Worm (Caenorhabditis elegans) whole organism, midembryonic: Measurements from ENCODE around the gene srbc-32.

ENCODE experiments used
- T22C8.4 ChIP-seq: fragments of 200-800 bp; sonication (Bioruptor generic); IDR thresholded peaks from 2 replicates; pipeline ENCODE4 v1.3.6; 2022; ENCODE audit warnings: missing genetic modification characterization, missing compliant biosample characterization
- cog-1 ChIP-seq: sonication (generic microtip); optimal IDR thresholded peaks from 2 replicates; lab custom pipeline; 2016; ENCODE audit warnings: missing genetic modification characterization, missing compliant biosample characterization
- flt-1 ChIP-seq: fragments of 200-800 bp; sonication (Bioruptor generic); IDR thresholded peaks from 2 replicates; pipeline ENCODE4 v1.3.6; 2022; ENCODE audit warnings: missing genetic modification characterization, missing compliant biosample characterization
- klf-2 ChIP-seq: fragments of 200-800 bp; sonication (Bioruptor generic); conservative IDR thresholded peaks from 2 replicates; pipeline ENCODE4 v1.3.6; 2022; ENCODE audit warnings: missing genetic modification reagents, missing genetic modification characterization, missing compliant biosample characterization
- ref-1 ChIP-seq: fragments of 200-800 bp; sonication (Bioruptor generic); conservative IDR thresholded peaks from 2 replicates; pipeline ENCODE4 v1.3.6; 2022; ENCODE audit warnings: missing genetic modification reagents, missing genetic modification characterization, missing compliant biosample characterization
- ztf-23 ChIP-seq: fragments of 200-800 bp; sonication (Bioruptor generic); IDR thresholded peaks from 2 replicates; pipeline ENCODE4 v1.3.6; 2022; ENCODE audit warnings: missing genetic modification reagents, missing genetic modification characterization, missing compliant biosample characterization
- ztf-29 ChIP-seq: fragments of 200-800 bp; sonication (Bioruptor generic); IDR thresholded peaks from 2 replicates; pipeline ENCODE4 v1.3.6; 2022; ENCODE audit warnings: missing genetic modification reagents, missing genetic modification characterization, missing compliant biosample characterization

DNA sequence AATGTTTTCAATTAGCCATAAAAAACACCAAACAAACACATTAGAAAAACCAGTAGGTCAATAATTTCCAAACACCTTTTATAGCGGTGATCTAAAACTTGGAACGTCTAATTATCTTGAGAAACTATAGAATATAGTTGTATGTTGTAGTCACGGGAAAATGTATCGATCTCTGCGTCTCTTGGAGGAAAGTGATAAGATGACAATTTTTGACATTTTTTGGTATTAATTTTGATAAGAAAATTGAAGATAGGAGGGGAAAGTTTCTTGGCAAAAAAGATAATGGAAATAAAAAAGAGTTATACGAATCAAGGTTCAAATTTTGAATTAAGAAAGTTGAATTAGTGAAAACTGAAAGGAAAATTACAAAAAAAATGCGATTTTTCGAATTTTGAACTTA, 19.0 kb upstream of the srbc-32 start:
- TF ChIP-seq ref-1 (GFP tag; lab: Robert Waterston, UW): no peak
- no peak for TF ChIP-seq klf-2 (GFP tag; lab: Robert Waterston, UW)
- no peak for TF ChIP-seq ztf-29 (GFP tag; lab: Robert Waterston, UW)
- TF ChIP-seq flt-1: no peak
- TF ChIP-seq ztf-23: no peak
- TF ChIP-seq cog-1 (tag; lab: Kevin White, UChicago): no peak
- TF ChIP-seq T22C8.4 (GFP tag; lab: Robert Waterston, UW): no peak
